Worm (Caenorhabditis elegans) whole organism, L4 larva: Measurements from ENCODE around the gene C05D12.3.

Experiments
- T20F7.1 ChIP-seq: fragments of 200-800 bp; sonication (Bioruptor generic); optimal IDR thresholded peaks from 2 replicates; lab custom pipeline; 2018; ENCODE audit warnings: mild to moderate bottlenecking, missing genetic modification characterization, missing compliant biosample characterization
- lin-13 ChIP-seq: fragments of 150-350 bp; optimal IDR thresholded peaks from 2 replicates; lab custom pipeline; 2014; ENCODE audit warnings: missing biosample characterization, missing genetic modification reagents, missing genetic modification characterization
- unc-130 ChIP-seq: sonication (generic microtip); optimal IDR thresholded peaks from 2 replicates; lab custom pipeline; 2016; ENCODE audit warnings: missing genetic modification reagents, missing genetic modification characterization, missing compliant biosample characterization

DNA sequence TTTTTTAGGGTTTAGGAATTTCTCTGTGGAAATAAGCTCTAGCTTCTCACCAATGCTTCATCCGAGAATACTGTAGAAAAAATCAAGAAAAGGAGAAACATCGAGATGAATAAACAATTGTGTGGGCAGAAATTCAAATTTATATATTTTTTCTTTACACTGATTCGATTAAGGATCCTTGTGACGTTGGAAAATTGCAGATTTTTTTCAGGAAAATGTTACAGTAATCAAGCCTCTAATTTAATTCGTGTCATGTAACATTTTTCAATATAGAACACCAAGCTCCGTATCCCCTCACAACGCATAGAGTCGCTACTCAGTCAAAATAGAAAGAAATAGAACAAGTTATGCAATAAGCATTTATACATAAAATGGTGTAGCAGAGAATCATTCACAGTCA is 51.3 kb downstream of the C05D12.3 start, which contains the start of gene W02B12.16:
- TF ChIP-seq T20F7.1 (GFP tag; lab: Kevin White, UChicago) (no peak), lin-13 (GFP tag; lab: Kevin White, UChicago) (no peak), unc-130 (no peak)
